Worm (Caenorhabditis elegans) whole organism, L1 larva: ENCODE results near the gene Y15E3A.4.

Experiments used
- egl-27 ChIP-seq, 2 experiments: fragments of 150-350 bp in 1 of 2; sonication (generic microtip); optimal IDR thresholded peaks; 3 replicates each; lab custom pipeline; 2017 to 2018; ENCODE audit warnings: missing biosample characterization in 2 of 2, missing genetic modification characterization in 2 of 2, missing genetic modification reagents in 2 of 2
- fos-1 ChIP-seq: fragments of 150-350 bp; optimal IDR thresholded peaks from 2 replicates; lab custom pipeline; 2014; ENCODE audit warnings: missing biosample characterization, missing genetic modification characterization
- isw-1 ChIP-seq: fragments of 200-800 bp; sonication (Bioruptor generic); IDR thresholded peaks from 2 replicates; pipeline ENCODE4 v1.3.6; 2022; ENCODE audit warnings: missing genetic modification characterization, missing compliant biosample characterization
- mdl-1 ChIP-seq, 2 experiments: fragments of 150-350 bp; optimal IDR thresholded peaks; 2 replicates each; lab custom pipeline; 2014 to 2017; ENCODE audit warnings: missing biosample characterization in 2 of 2, missing genetic modification characterization in 2 of 2, inconsistent platforms in 1 of 2
- nhr-11 ChIP-seq: fragments of 150-350 bp; optimal IDR thresholded peaks from 2 replicates; lab custom pipeline; 2014; ENCODE audit warnings: missing biosample characterization, missing genetic modification characterization
- nhr-12 ChIP-seq: sonication (generic microtip); optimal IDR thresholded peaks from 2 replicates; lab custom pipeline; 2017; ENCODE audit warnings: missing biosample characterization, missing genetic modification characterization
- nhr-76 ChIP-seq: sonication (generic microtip); optimal IDR thresholded peaks from 2 replicates; lab custom pipeline; 2017; ENCODE audit warnings: missing biosample characterization, missing genetic modification characterization
- skn-1 ChIP-seq: fragments of 150-350 bp; optimal IDR thresholded peaks from 2 replicates; lab custom pipeline; 2014; ENCODE audit warnings: missing biosample characterization, missing genetic modification characterization
- sox-4 ChIP-seq: sonication (generic microtip); optimal IDR thresholded peaks from 2 replicates; lab custom pipeline; 2016; ENCODE audit warnings: missing genetic modification characterization, missing compliant biosample characterization
- sptf-1 ChIP-seq: fragments of 150-350 bp; optimal IDR thresholded peaks from 2 replicates; lab custom pipeline; 2014; ENCODE audit warnings: missing biosample characterization, missing genetic modification characterization
- unc-62 ChIP-seq: fragments of 150-350 bp; optimal IDR thresholded peaks from 2 replicates; lab custom pipeline; 2014; ENCODE audit warnings: missing biosample characterization, missing genetic modification reagents, missing genetic modification characterization
- zag-1 ChIP-seq: fragments of 150-350 bp; optimal IDR thresholded peaks from 2 replicates; lab custom pipeline; 2014; ENCODE audit warnings: missing biosample characterization, missing genetic modification characterization

- no peak for TF ChIP-seq skn-1 (tag; lab: Kevin White, UChicago)
- TF ChIP-seq nhr-12 (tag; lab: Kevin White, UChicago): no peak
- no peak for TF ChIP-seq nhr-11 (tag; lab: Kevin White, UChicago)
- no peak for TF ChIP-seq sptf-1 (tag; lab: Kevin White, UChicago)
- TF ChIP-seq isw-1 (GFP tag; lab: Robert Waterston, UW): no peak
- TF ChIP-seq nhr-76: no peak
- no peak for TF ChIP-seq unc-62 (GFP tag; lab: Kevin White, UChicago)
- TF ChIP-seq egl-27 (tag; optimal IDR thresholded peaks at IDR 0.05; lab: Kevin White, UChicago): no peak
- TF ChIP-seq mdl-1 (tag; optimal IDR thresholded peaks at IDR 0.05; lab: Kevin White, UChicago): no peak
- no peak for TF ChIP-seq zag-1
- TF ChIP-seq sox-4 (tag; lab: Kevin White, UChicago): no peak
- no peak for TF ChIP-seq fos-1 (tag; lab: Kevin White, UChicago)
Measured at ce11 chrX:15382256-15382655, 51.5 kb downstream of the Y15E3A.4 start.
